Fruit fly (Drosophila melanogaster) whole organism, prepupa: ENCODE data around the gene CG6287.
A peak's percentile ranks its signal among the peaks of the same experiment; 100 is the strongest.

Experiments used
- Blimp-1 ChIP-seq: fragments of 200-800 bp; sonication (Bioruptor generic); optimal IDR thresholded peaks from 3 replicates; lab custom pipeline; 2017; ENCODE audit warnings: missing biosample characterization, missing genetic modification characterization, mild to moderate bottlenecking, moderate library complexity, missing genetic modification reagents
- CG10631 ChIP-seq: fragments of 200-800 bp; sonication (Bioruptor generic); optimal IDR thresholded peaks from 2 replicates; lab custom pipeline; 2016; ENCODE audit warnings: missing biosample characterization, missing genetic modification characterization
- CG10669 ChIP-seq: fragments of 200-800 bp; sonication (Bioruptor generic); optimal IDR thresholded peaks from 3 replicates; lab custom pipeline; 2018; ENCODE audit warnings: missing biosample characterization, mild to moderate bottlenecking, missing genetic modification characterization, moderate library complexity
- CG11294 ChIP-seq: fragments of 200-800 bp; sonication (Bioruptor generic); IDR thresholded peaks from 2 replicates; pipeline ENCODE4 v1.3.6; 2022; ENCODE audit warnings: missing biosample characterization, missing genetic modification characterization
- CG11902 ChIP-seq: fragments of 200-800 bp; sonication (Bioruptor generic); optimal IDR thresholded peaks from 3 replicates; lab custom pipeline; 2016; ENCODE audit warnings: missing biosample characterization, missing genetic modification characterization
- CG1621 ChIP-seq: fragments of 200-800 bp; sonication (Bioruptor generic); optimal IDR thresholded peaks from 3 replicates; lab custom pipeline; 2018; ENCODE audit warnings: missing biosample characterization, mild to moderate bottlenecking, missing genetic modification characterization
- CG16779 ChIP-seq: fragments of 200-800 bp; sonication (Bioruptor generic); optimal IDR thresholded peaks from 3 replicates; lab custom pipeline; 2017; ENCODE audit warnings: missing biosample characterization, mild to moderate bottlenecking, missing genetic modification characterization
- CG3032 ChIP-seq: fragments of 200-800 bp; optimal IDR thresholded peaks from 2 replicates; lab custom pipeline; 2019; ENCODE audit warnings: missing biosample characterization, mild to moderate bottlenecking, missing genetic modification characterization, moderate library complexity
- CG3919 ChIP-seq: fragments of 200-800 bp; sonication (Bioruptor generic); optimal IDR thresholded peaks from 3 replicates; lab custom pipeline; 2016; ENCODE audit warnings: missing biosample characterization, missing genetic modification characterization
- CG4318 ChIP-seq: fragments of 200-800 bp; sonication (Bioruptor generic); optimal IDR thresholded peaks from 3 replicates; lab custom pipeline; 2017; ENCODE audit warnings: missing biosample characterization, mild to moderate bottlenecking, missing genetic modification characterization
- CG6163 ChIP-seq: fragments of 200-800 bp; sonication (Bioruptor generic); IDR thresholded peaks from 3 replicates; pipeline ENCODE4 v1.3.6; 2022; ENCODE audit warnings: missing biosample characterization, missing genetic modification characterization
- CG6276 ChIP-seq: fragments of 200-800 bp; sonication (Bioruptor generic); optimal IDR thresholded peaks from 2 replicates; lab custom pipeline; 2017; ENCODE audit warnings: missing biosample characterization, mild to moderate bottlenecking, missing genetic modification characterization
- CG6792 ChIP-seq: fragments of 200-800 bp; sonication (Bioruptor generic); optimal IDR thresholded peaks from 3 replicates; lab custom pipeline; 2016; ENCODE audit warnings: missing biosample characterization, missing genetic modification characterization
- CG6808 ChIP-seq: fragments of 200-800 bp; sonication (Bioruptor generic); optimal IDR thresholded peaks from 3 replicates; lab custom pipeline; 2017; ENCODE audit warnings: missing biosample characterization, missing genetic modification characterization, mild to moderate bottlenecking, moderate library complexity, missing genetic modification reagents
- CG7368 ChIP-seq: fragments of 200-800 bp; sonication (Bioruptor generic); optimal IDR thresholded peaks from 3 replicates; lab custom pipeline; 2016; ENCODE audit warnings: missing biosample characterization, missing genetic modification characterization
- CG8119 ChIP-seq: fragments of 200-800 bp; sonication (Bioruptor generic); IDR thresholded peaks from 3 replicates; pipeline ENCODE4 v1.3.6; 2022; ENCODE audit warnings: missing biosample characterization, missing genetic modification characterization
- CG8319 ChIP-seq: fragments of 200-800 bp; sonication (Bioruptor generic); optimal IDR thresholded peaks from 3 replicates; lab custom pipeline; 2016; ENCODE audit warnings: missing biosample characterization, missing genetic modification characterization
- CG8632 ChIP-seq: fragments of 200-800 bp; sonication (Bioruptor generic); optimal IDR thresholded peaks from 3 replicates; lab custom pipeline; 2016; ENCODE audit warnings: missing biosample characterization, missing genetic modification characterization
- CG9139 ChIP-seq: fragments of 200-800 bp; sonication (Bioruptor generic); optimal IDR thresholded peaks from 3 replicates; lab custom pipeline; 2017; ENCODE audit warnings: missing biosample characterization, mild to moderate bottlenecking, missing genetic modification characterization
- Eip75B ChIP-seq: fragments of 200-800 bp; sonication (Bioruptor generic); optimal IDR thresholded peaks from 3 replicates; lab custom pipeline; 2016; ENCODE audit warnings: missing biosample characterization, missing genetic modification characterization
- Eip78C ChIP-seq: fragments of 200-800 bp; sonication (Bioruptor generic); peaks from one replicate; lab custom pipeline; 2016; ENCODE audit warnings: missing biosample characterization, missing genetic modification characterization
- Ets21C ChIP-seq: fragments of 200-800 bp; sonication (Bioruptor generic); optimal IDR thresholded peaks from 3 replicates; lab custom pipeline; 2016; ENCODE audit warnings: missing biosample characterization, missing genetic modification characterization
- Ets96B ChIP-seq: fragments of 200-800 bp; optimal IDR thresholded peaks from 2 replicates; lab custom pipeline; 2019; ENCODE audit warnings: missing biosample characterization, mild to moderate bottlenecking, missing genetic modification characterization, moderate library complexity
- Gug ChIP-seq: fragments of 200-800 bp; sonication (Bioruptor generic); IDR thresholded peaks from 2 replicates; pipeline ENCODE4 v1.3.6; 2022; ENCODE audit warnings: missing biosample characterization, missing genetic modification characterization
- Hr38 ChIP-seq: sonication (Bioruptor generic); optimal IDR thresholded peaks from 2 replicates; lab custom pipeline; 2016; ENCODE audit warnings: missing biosample characterization, missing genetic modification characterization
- Hr4 ChIP-seq: fragments of 200-800 bp; sonication (Bioruptor generic); optimal IDR thresholded peaks from 3 replicates; lab custom pipeline; 2016; ENCODE audit warnings: missing biosample characterization, missing genetic modification characterization
- Lpt ChIP-seq: fragments of 200-800 bp; sonication (Bioruptor generic); optimal IDR thresholded peaks from 3 replicates; lab custom pipeline; 2016; ENCODE audit warnings: missing biosample characterization, missing genetic modification characterization
- Met ChIP-seq: fragments of 200-800 bp; sonication (Bioruptor generic); optimal IDR thresholded peaks from 3 replicates; lab custom pipeline; 2016; ENCODE audit warnings: missing biosample characterization, missing genetic modification characterization
- OdsH ChIP-seq: fragments of 200-800 bp; sonication (Bioruptor generic); optimal IDR thresholded peaks from 3 replicates; lab custom pipeline; 2016; ENCODE audit warnings: missing biosample characterization, missing genetic modification characterization
- Smox ChIP-seq: fragments of 200-800 bp; sonication (Bioruptor generic); optimal IDR thresholded peaks from 3 replicates; lab custom pipeline; 2016; ENCODE audit warnings: missing biosample characterization, missing genetic modification characterization
- Sox102F ChIP-seq: fragments of 200-800 bp; sonication (Bioruptor generic); optimal IDR thresholded peaks from 2 replicates; lab custom pipeline; 2016; ENCODE audit warnings: missing biosample characterization, mild to moderate bottlenecking, missing genetic modification characterization
- Sox14 ChIP-seq: fragments of 200-800 bp; sonication (Bioruptor generic); optimal IDR thresholded peaks from 3 replicates; lab custom pipeline; 2016; ENCODE audit warnings: missing biosample characterization, missing genetic modification characterization
- achi ChIP-seq: fragments of 200-800 bp; sonication (Bioruptor generic); optimal IDR thresholded peaks from 3 replicates; lab custom pipeline; 2016; ENCODE audit warnings: missing biosample characterization, missing genetic modification characterization
- acj6 ChIP-seq: fragments of 200-800 bp; sonication (Bioruptor generic); optimal IDR thresholded peaks from 3 replicates; lab custom pipeline; 2016; ENCODE audit warnings: missing biosample characterization, missing genetic modification characterization
- cyc ChIP-seq: fragments of 200-800 bp; sonication (Bioruptor generic); optimal IDR thresholded peaks from 3 replicates; lab custom pipeline; 2016; ENCODE audit warnings: missing biosample characterization, missing genetic modification characterization
- dsx ChIP-seq: fragments of 200-800 bp; optimal IDR thresholded peaks from 3 replicates; lab custom pipeline; 2019; ENCODE audit warnings: missing biosample characterization, mild to moderate bottlenecking, missing genetic modification characterization, moderate library complexity; ENCODE audit not compliant: poor library complexity, severe bottlenecking
- eg ChIP-seq: fragments of 200-800 bp; sonication (Bioruptor generic); IDR thresholded peaks from 3 replicates; pipeline ENCODE4 v1.3.6; 2022; ENCODE audit warnings: missing biosample characterization, missing genetic modification characterization
- fd59A ChIP-seq: fragments of 200-800 bp; sonication (Bioruptor generic); optimal IDR thresholded peaks from 2 replicates; lab custom pipeline; 2017; ENCODE audit warnings: missing biosample characterization, mild to moderate bottlenecking, missing genetic modification characterization, missing genetic modification reagents
- fd85E ChIP-seq: fragments of 200-800 bp; sonication (Bioruptor generic); optimal IDR thresholded peaks from 3 replicates; lab custom pipeline; 2016; ENCODE audit warnings: missing biosample characterization, missing genetic modification characterization
- lz ChIP-seq: fragments of 200-800 bp; sonication (Bioruptor generic); optimal IDR thresholded peaks from 3 replicates; lab custom pipeline; 2016; ENCODE audit warnings: missing biosample characterization, missing genetic modification characterization
- net ChIP-seq: fragments of 200-800 bp; sonication (Bioruptor generic); optimal IDR thresholded peaks from 3 replicates; lab custom pipeline; 2016; ENCODE audit warnings: missing biosample characterization, missing genetic modification characterization
- pdm3 ChIP-seq: fragments of 200-800 bp; sonication (Bioruptor generic); optimal IDR thresholded peaks from 3 replicates; lab custom pipeline; 2016; ENCODE audit warnings: missing biosample characterization, missing genetic modification characterization
- spab ChIP-seq: fragments of 200-800 bp; sonication (Bioruptor generic); optimal IDR thresholded peaks from 2 replicates; lab custom pipeline; 2017; ENCODE audit warnings: missing biosample characterization, mild to moderate bottlenecking, missing genetic modification characterization, missing genetic modification reagents
- ss ChIP-seq, 2 experiments: fragments of 200-800 bp; sonication (Bioruptor generic); optimal IDR thresholded peaks; 2 replicates in 1 of 2; 3 replicates in 1 of 2; lab custom pipeline; 2017 to 2018; ENCODE audit warnings: mild to moderate bottlenecking in 2 of 2, missing biosample characterization in 2 of 2, missing genetic modification characterization in 2 of 2, moderate library complexity in 1 of 2
- topi ChIP-seq: fragments of 200-800 bp; sonication (Bioruptor generic); optimal IDR thresholded peaks from 3 replicates; lab custom pipeline; 2016; ENCODE audit warnings: missing biosample characterization, missing genetic modification characterization
- vri ChIP-seq: fragments of 200-800 bp; sonication (Bioruptor generic); optimal IDR thresholded peaks from 3 replicates; lab custom pipeline; 2016; ENCODE audit warnings: missing biosample characterization, mild to moderate bottlenecking, missing genetic modification characterization

Gene CG6287

DNA sequence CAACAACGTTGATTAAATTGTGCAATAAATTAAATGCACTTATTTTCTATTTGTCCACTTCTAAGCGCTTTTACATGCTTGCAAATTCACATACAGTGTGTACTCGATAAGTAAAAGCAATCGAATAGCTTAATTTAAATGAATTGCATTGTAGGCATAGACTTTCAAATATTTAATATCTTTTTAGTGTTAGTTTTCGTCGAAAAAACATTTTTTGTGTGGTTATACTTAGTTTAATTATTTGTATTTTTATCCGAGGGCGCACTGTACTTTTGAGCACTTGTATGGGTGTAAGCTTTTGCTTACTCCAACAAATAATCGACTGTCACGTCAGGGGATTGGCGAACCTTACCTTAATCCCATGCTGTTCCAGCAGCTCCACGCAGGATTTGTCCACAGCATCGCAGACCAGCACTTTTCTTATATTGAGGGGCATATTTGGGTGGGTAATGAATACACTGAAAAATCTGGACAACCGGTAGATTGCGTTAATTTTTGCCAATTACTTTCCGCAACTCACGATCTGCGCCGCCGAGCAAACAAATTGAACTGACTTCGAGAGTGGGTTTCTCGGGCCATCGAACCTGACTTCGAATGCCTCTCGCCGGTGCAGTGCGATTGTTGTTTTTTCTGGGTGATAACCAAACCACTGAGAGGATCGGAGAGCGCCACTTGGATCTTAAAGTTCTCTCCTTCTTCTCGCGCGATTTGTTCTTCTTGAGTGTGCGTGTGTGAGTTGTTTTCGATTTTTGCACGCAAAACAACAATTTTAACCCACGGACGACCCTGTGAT lies at the start of gene CG6287 (continued):
- TF ChIP-seq CG10631 = peak; percentile 95
- peak; percentile 91 for TF ChIP-seq Ets21C (GFP tag; lab: Kevin White, UChicago)
- peak; percentile 96 for TF ChIP-seq Hr4 (GFP tag; lab: Kevin White, UChicago)
- peak; percentile 79 for TF ChIP-seq Blimp-1 (GFP tag; lab: Kevin White, UChicago)
- TF ChIP-seq CG16779 (tag; lab: Kevin White, UChicago) = peak; percentile 73
- peak; percentile 95 for TF ChIP-seq achi
- TF ChIP-seq dsx (GFP tag; lab: Kevin White, UChicago) = peak; percentile 83
- peak; percentile 94 for TF ChIP-seq Sox14 (GFP tag; lab: Kevin White, UChicago)
- TF ChIP-seq pdm3 (GFP tag; lab: Kevin White, UChicago) = peak; percentile 97

- peak; percentile 1 for TF ChIP-seq cyc (GFP tag; lab: Kevin White, UChicago)
- TF ChIP-seq CG11294 (GFP tag; lab: Robert Waterston, UW) = no peak
- no peak for TF ChIP-seq dsx (GFP tag; lab: Kevin White, UChicago)
- TF ChIP-seq acj6 (GFP tag; lab: Kevin White, UChicago) = no peak
- no peak for TF ChIP-seq Sox102F (GFP tag; lab: Kevin White, UChicago)
- TF ChIP-seq CG6163 (GFP tag; lab: Robert Waterston, UW) = peak; percentile 64; the same call in 1 of the 3 replicates
- no peak for TF ChIP-seq CG4318
- peak; percentile 27 for TF ChIP-seq Eip75B
- TF ChIP-seq pdm3 (GFP tag; lab: Kevin White, UChicago) = peak; percentile 23
- TF ChIP-seq CG11902 = no peak
- peak; percentile 15 for TF ChIP-seq CG3032 (tag; lab: Kevin White, UChicago)
- TF ChIP-seq eg = peak; percentile 21; the same call in 1 of the 3 replicates
- TF ChIP-seq Blimp-1 (GFP tag; lab: Kevin White, UChicago) = no peak
- no peak for TF ChIP-seq OdsH
- no peak for TF ChIP-seq Hr38
- TF ChIP-seq Ets21C (GFP tag; lab: Kevin White, UChicago) = no peak
- TF ChIP-seq CG3919 = peak; percentile 36
- peak; percentile 8 for TF ChIP-seq net (GFP tag; lab: Kevin White, UChicago)
- peak; percentile 1 for TF ChIP-seq lz (GFP tag; lab: Kevin White, UChicago)
- no peak for TF ChIP-seq achi
- TF ChIP-seq CG16779 (tag; lab: Kevin White, UChicago) = no peak
- no peak for TF ChIP-seq CG10669 (GFP tag; lab: Kevin White, UChicago)
- no peak for TF ChIP-seq CG8632 (GFP tag; lab: Kevin White, UChicago)
- TF ChIP-seq fd59A (GFP tag; lab: Kevin White, UChicago) = no peak
- TF ChIP-seq Hr4 (GFP tag; lab: Kevin White, UChicago) = peak; percentile 33
- TF ChIP-seq CG8319 (GFP tag; lab: Kevin White, UChicago) = no peak
- TF ChIP-seq Ets96B (tag; lab: Kevin White, UChicago) = peak; percentile 29
- TF ChIP-seq Met (GFP tag; lab: Kevin White, UChicago) = peak; percentile 22
- TF ChIP-seq Sox14 (GFP tag; lab: Kevin White, UChicago) = peak; percentile 11
- TF ChIP-seq Eip78C (GFP tag; lab: Kevin White, UChicago) = peak; percentile 61
- no peak for TF ChIP-seq CG7368 (GFP tag; lab: Kevin White, UChicago)
- TF ChIP-seq Lpt (GFP tag; lab: Kevin White, UChicago) = no peak
- TF ChIP-seq fd85E = no peak
- no peak for TF ChIP-seq Smox (GFP tag; lab: Kevin White, UChicago)
- no peak for TF ChIP-seq vri (GFP tag; lab: Kevin White, UChicago)
- no peak for TF ChIP-seq CG8119 (GFP tag; lab: Robert Waterston, UW)
- TF ChIP-seq CG6808 = no peak
- no peak for TF ChIP-seq ss (GFP tag; optimal IDR thresholded peaks at IDR 0.05; lab: Kevin White, UChicago)
- TF ChIP-seq CG10631 = peak; percentile 12
- TF ChIP-seq topi (GFP tag; lab: Kevin White, UChicago) = peak; percentile 2
- no peak for TF ChIP-seq CG6276 (GFP tag; lab: Kevin White, UChicago)
- no peak for TF ChIP-seq CG1621 (tag; lab: Kevin White, UChicago)
- no peak for TF ChIP-seq spab
- no peak for TF ChIP-seq Gug (GFP tag; lab: Robert Waterston, UW)
- TF ChIP-seq CG6792 (GFP tag; lab: Kevin White, UChicago) = no peak
- no peak for TF ChIP-seq CG9139 (GFP tag; lab: Kevin White, UChicago)
Observed at dm6 chr2L:11203494-11204010, 48.0 kb upstream of the CG6287 start, which contains the start of gene Ca-beta. Gene Ca-beta (minus strand): TSS chr2L:11203544.
